Worm (Caenorhabditis elegans): ENCODE results near the gene C10G8.8.

The C10G8.8 gene

DNA sequence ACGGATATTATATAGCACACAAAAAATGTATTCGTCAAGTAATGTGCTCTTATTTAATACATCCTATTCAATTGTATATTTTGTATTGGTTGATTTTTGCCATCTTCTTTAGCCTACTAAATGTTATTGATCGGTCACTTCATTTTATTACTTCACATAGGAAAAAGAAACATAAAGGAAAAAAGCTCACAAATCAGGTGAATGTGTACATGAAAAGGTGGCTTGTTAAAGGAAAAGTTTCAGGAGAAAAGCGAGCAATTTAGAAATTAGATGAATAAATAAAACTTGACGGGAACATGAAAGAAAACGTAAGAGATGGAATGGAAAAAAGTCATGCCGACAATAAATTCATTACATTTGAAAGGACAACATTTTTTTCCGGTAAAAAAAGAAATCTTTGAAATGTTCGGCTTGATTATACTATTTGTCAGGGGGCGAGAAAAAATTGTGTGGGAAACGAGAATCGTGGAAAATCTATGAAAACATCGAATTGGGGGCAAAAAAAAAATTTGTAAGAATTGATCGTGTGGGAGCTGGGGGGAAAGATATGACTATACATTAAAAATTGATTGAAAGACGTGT lies 52.7 kb downstream of the C10G8.8 start:
- TF ChIP-seq klf-2 (GFP tag; conservative IDR thresholded peaks at IDR 0.05): no peak

DNA sequence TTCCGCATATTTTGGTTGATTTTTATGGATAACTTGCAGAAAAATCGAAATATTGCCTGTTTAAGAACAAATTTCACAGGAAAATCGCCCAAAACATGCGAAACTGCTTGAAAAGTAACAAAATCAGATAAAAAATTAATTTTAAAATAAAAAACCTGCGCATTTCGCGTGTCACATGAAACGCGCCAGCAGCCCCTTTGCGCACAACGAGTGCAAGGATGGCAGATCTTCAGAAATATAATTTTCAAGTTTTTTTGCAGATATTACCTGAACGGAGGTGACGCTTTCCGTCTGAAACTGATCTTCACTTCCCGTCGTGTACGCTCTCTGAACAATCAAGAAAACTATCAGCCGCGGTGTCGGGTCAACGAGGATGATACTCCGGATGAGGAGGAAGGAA lies 53.2 kb downstream of the C10G8.8 start:
- no peak for TF ChIP-seq cog-1 (tag; optimal IDR thresholded peaks at IDR 0.05)
- TF ChIP-seq ztf-23 (GFP tag; IDR thresholded peaks at IDR 0.05): no peak
- 0 out of 2 replicates have a peak, but pooled peaks have one; percentile 26 for TF ChIP-seq tab-1 (GFP tag; IDR thresholded peaks at IDR 0.05)
- no peak for TF ChIP-seq klf-2 (GFP tag; conservative IDR thresholded peaks at IDR 0.05)
- no peak for TF ChIP-seq ref-1 (GFP tag; conservative IDR thresholded peaks at IDR 0.05)
- TF ChIP-seq T22C8.4 (GFP tag; IDR thresholded peaks at IDR 0.05): no peak
- no peak for TF ChIP-seq ztf-29 (GFP tag; IDR thresholded peaks at IDR 0.05)
- TF ChIP-seq med-1 (GFP tag; optimal IDR thresholded peaks at IDR 0.05; ENCODE audit: insufficient read depth): no peak
- 0 out of 2 replicates have a peak, but pooled peaks have one; percentile 14 for TF ChIP-seq flt-1 (GFP tag; IDR thresholded peaks at IDR 0.05)
